Fruit fly (Drosophila melanogaster): Measurements from ENCODE around the gene CG4238.

CG4238 gene

DNA sequence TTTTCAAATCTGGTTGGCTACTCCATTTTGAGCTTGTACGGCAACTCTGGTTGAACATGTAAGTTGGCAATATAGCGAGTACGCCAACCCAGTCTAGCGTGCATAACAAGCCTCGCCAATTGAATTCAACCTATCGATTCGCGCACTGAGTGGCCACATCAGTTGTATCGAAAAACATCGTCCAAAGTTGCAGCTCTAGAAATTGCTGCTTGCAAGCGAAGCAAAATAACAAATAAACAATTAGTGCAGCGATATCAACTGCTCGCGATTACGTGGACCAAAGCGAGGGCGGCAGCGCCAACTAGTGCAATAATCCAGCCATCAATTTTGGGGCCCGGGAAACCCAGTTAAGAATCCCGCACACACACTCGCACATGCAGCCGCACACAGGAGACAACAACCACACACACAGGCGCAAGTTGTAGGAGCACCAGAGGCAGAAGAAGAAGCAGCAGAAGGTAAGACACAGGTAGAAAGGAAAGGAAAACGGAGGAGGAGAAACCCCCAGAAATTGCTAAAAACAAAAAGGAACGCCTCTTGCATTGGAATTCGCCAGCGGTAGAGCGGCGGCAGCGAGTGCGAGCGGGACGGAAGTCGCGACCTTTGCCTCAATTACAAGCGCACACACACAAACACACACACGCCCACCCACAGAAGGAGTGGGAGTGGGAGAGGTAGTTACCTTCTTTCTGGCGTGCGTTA lies 28.0 kb downstream of the CG4238 start (continued):
- TF ChIP-seq vfl (GFP tag; optimal IDR thresholded peaks at IDR 0.05) = no peak
- peak; percentile 85 for TF ChIP-seq zen2 (GFP tag; IDR thresholded peaks at IDR 0.05; ENCODE audit: partially characterized antibody)
- no peak for TF ChIP-seq schlank (tag; optimal IDR thresholded peaks at IDR 0.05)
- no peak for TF ChIP-seq Aef1 (GFP tag; IDR thresholded peaks at IDR 0.05)
- no peak for TF ChIP-seq CG6854 (GFP tag; optimal IDR thresholded peaks at IDR 0.05)
- peak; percentile 78 for TF ChIP-seq CG14710 (tag; optimal IDR thresholded peaks at IDR 0.05)
- no peak for TF ChIP-seq Fer2 (tag; optimal IDR thresholded peaks at IDR 0.05)
- TF ChIP-seq emc (GFP tag; optimal IDR thresholded peaks at IDR 0.05) = no peak
- TF ChIP-seq CG7987 (GFP tag; optimal IDR thresholded peaks at IDR 0.05) = peak; percentile 15
- TF ChIP-seq ERR (GFP tag; optimal IDR thresholded peaks at IDR 0.05) = no peak
- TF ChIP-seq Spps (tag; optimal IDR thresholded peaks at IDR 0.05) = no peak
- TF ChIP-seq bigmax (GFP tag; optimal IDR thresholded peaks at IDR 0.05) = no peak
- TF ChIP-seq Scr (GFP tag; IDR thresholded peaks at IDR 0.05; ENCODE audit: partially characterized antibody) = peak; percentile 90
- 0 out of 2 replicates have a peak, but pooled peaks have one; percentile 27 for TF ChIP-seq sob (GFP tag; IDR thresholded peaks at IDR 0.05)
- TF ChIP-seq Trl (optimal IDR thresholded peaks at IDR 0.05) = no peak
- peak; percentile 4 for TF ChIP-seq Trl (GFP tag; optimal IDR thresholded peaks at IDR 0.05)
- TF ChIP-seq sim (GFP tag; IDR thresholded peaks at IDR 0.05) = no peak
- TF ChIP-seq CG1792 (GFP tag; optimal IDR thresholded peaks at IDR 0.05) = peak; percentile 44
- TF ChIP-seq CG10654 (GFP tag; optimal IDR thresholded peaks at IDR 0.05) = peak; percentile 2
- TF ChIP-seq Side (GFP tag; optimal IDR thresholded peaks at IDR 0.05) = peak; percentile 11
- no peak for TF ChIP-seq CG10959 (GFP tag; IDR thresholded peaks at IDR 0.05)
- no peak for TF ChIP-seq sens-2 (GFP tag; IDR thresholded peaks at IDR 0.05)
- TF ChIP-seq hbn (GFP tag; IDR thresholded peaks at IDR 0.05; ENCODE audit: partially characterized antibody) = peak; percentile 90
- TF ChIP-seq kay (GFP tag; optimal IDR thresholded peaks at IDR 0.05) = no peak
- TF ChIP-seq E2f2 (GFP tag; IDR thresholded peaks at IDR 0.05) = peak; percentile 98
- TF ChIP-seq ttk (GFP tag; IDR thresholded peaks at IDR 0.05) = no peak
- TF ChIP-seq pho (GFP tag; optimal IDR thresholded peaks at IDR 0.05) = peak; percentile 34
- peak; percentile 62 for TF ChIP-seq Abd-B (GFP tag; optimal IDR thresholded peaks at IDR 0.05)
- TF ChIP-seq CG7271 (tag; optimal IDR thresholded peaks at IDR 0.05) = no peak
- TF ChIP-seq oc (tag; optimal IDR thresholded peaks at IDR 0.05) = no peak
- no peak for TF ChIP-seq CG11085 (GFP tag; IDR thresholded peaks at IDR 0.05)
- no peak for TF ChIP-seq CG34376 (GFP tag; optimal IDR thresholded peaks at IDR 0.05)
- peak; percentile 97 for TF ChIP-seq knrl (GFP tag; IDR thresholded peaks at IDR 0.05; ENCODE audit: partially characterized antibody)
- TF ChIP-seq dmrt99B (tag; optimal IDR thresholded peaks at IDR 0.05) = no peak
- peak; percentile 93 for TF ChIP-seq chinmo (GFP tag; IDR thresholded peaks at IDR 0.05; ENCODE audit: partially characterized antibody)
- peak; percentile 79 for TF ChIP-seq CG33213 (GFP tag; optimal IDR thresholded peaks at IDR 0.05)
- no peak for TF ChIP-seq bab2 (GFP tag; optimal IDR thresholded peaks at IDR 0.05)
- no peak for TF ChIP-seq CG4404 (GFP tag; IDR thresholded peaks at IDR 0.05)
- peak; percentile 26 for TF ChIP-seq jumu (GFP tag; optimal IDR thresholded peaks at IDR 0.05)
- TF ChIP-seq Dip2 (GFP tag; IDR thresholded peaks at IDR 0.05) = no peak
- TF ChIP-seq CG8944 (GFP tag; optimal IDR thresholded peaks at IDR 0.05) = peak; percentile 14
- no peak for TF ChIP-seq CG14667 (GFP tag; IDR thresholded peaks at IDR 0.05)
- no peak for TF ChIP-seq esg (GFP tag; conservative IDR thresholded peaks at IDR 0.05)
- TF ChIP-seq Ptx1 (GFP tag; IDR thresholded peaks at IDR 0.05) = no peak
- TF ChIP-seq nau (GFP tag; optimal IDR thresholded peaks at IDR 0.05) = no peak
- no peak for TF ChIP-seq HHEX (GFP tag; optimal IDR thresholded peaks at IDR 0.05)
- no peak for TF ChIP-seq CG7357 (GFP tag; IDR thresholded peaks at IDR 0.05)
- no peak for TF ChIP-seq CG33557 (GFP tag; optimal IDR thresholded peaks at IDR 0.05)
- no peak for TF ChIP-seq lov (optimal IDR thresholded peaks at IDR 0.05)
- no peak for TF ChIP-seq lov (GFP tag; IDR thresholded peaks at IDR 0.05)
- peak in 1 of 2 experiments; percentile 89 for TF ChIP-seq Hr78 (GFP tag; optimal IDR thresholded peaks at IDR 0.05)
